Worm (Caenorhabditis elegans) whole organism, young adult: ENCODE data around the gene F28C6.8.

ENCODE experiments used
- B0019.2 ChIP-seq: fragments of 200-800 bp; sonication (Bioruptor generic); conservative IDR thresholded peaks from 2 replicates; pipeline ENCODE4 v1.3.6; 2022; ENCODE audit warnings: missing genetic modification reagents, missing genetic modification characterization, missing compliant biosample characterization
- B0035.1 ChIP-seq: sonication (generic microtip); optimal IDR thresholded peaks from 2 replicates; lab custom pipeline; 2016; ENCODE audit warnings: missing genetic modification characterization, mild to moderate bottlenecking, missing compliant biosample characterization, missing genotype, missing genetic modification reagents
- B0261.1 ChIP-seq: sonication (generic microtip); optimal IDR thresholded peaks from 2 replicates; lab custom pipeline; 2016; ENCODE audit warnings: mild to moderate bottlenecking, missing genetic modification characterization, moderate library complexity, missing compliant biosample characterization
- C17E4.6 ChIP-seq: fragments of 200-800 bp; sonication (Bioruptor generic); IDR thresholded peaks from 2 replicates; pipeline ENCODE4 v1.3.6; 2022; ENCODE audit warnings: missing genetic modification reagents, missing genetic modification characterization, missing compliant biosample characterization
- F33H1.4 ChIP-seq: fragments of 200-800 bp; sonication (Bioruptor generic); IDR thresholded peaks from 2 replicates; pipeline ENCODE4 v1.3.6; 2022; ENCODE audit warnings: missing genetic modification reagents, missing genetic modification characterization, missing compliant biosample characterization
- Y53F4B.3 ChIP-seq: fragments of 200-800 bp; sonication (Bioruptor generic); IDR thresholded peaks from 2 replicates; pipeline ENCODE4 v1.3.6; 2022; ENCODE audit warnings: missing genetic modification reagents, missing genetic modification characterization, missing compliant biosample characterization
- Y53G8AR.9 ChIP-seq: fragments of 200-800 bp; sonication (Bioruptor generic); conservative IDR thresholded peaks from 2 replicates; pipeline ENCODE4 v1.3.6; 2022; ENCODE audit warnings: missing genetic modification reagents, missing genetic modification characterization, missing compliant biosample characterization
- Y56A3A.18 ChIP-seq: fragments of 200-800 bp; sonication (Bioruptor generic); IDR thresholded peaks from 2 replicates; pipeline ENCODE4 v1.3.6; 2022; ENCODE audit warnings: missing genetic modification reagents, missing genetic modification characterization, missing compliant biosample characterization
- athp-1 ChIP-seq: sonication (generic microtip); optimal IDR thresholded peaks from 2 replicates; lab custom pipeline; 2017; ENCODE audit warnings: mild to moderate bottlenecking, missing genetic modification characterization, missing compliant biosample characterization
- attf-6 ChIP-seq: fragments of 200-800 bp; sonication (Bioruptor generic); IDR thresholded peaks from 2 replicates; pipeline ENCODE4 v1.3.6; 2022; ENCODE audit warnings: missing genetic modification reagents, missing genetic modification characterization, missing compliant biosample characterization
- cebp-1 ChIP-seq, 2 experiments: fragments of 200-800 bp in 1 of 2; sonication (Bioruptor generic) in 1 of 2; sonication (generic microtip) in 1 of 2; IDR thresholded peaks in 1 of 2; optimal IDR thresholded peaks in 1 of 2; 2 replicates each; pipeline versions ENCODE4 v1.3.6 to Lab custom; 2017 to 2022; ENCODE audit warnings: missing compliant biosample characterization in 2 of 2, missing genetic modification characterization in 2 of 2, mild to moderate bottlenecking in 1 of 2, missing genetic modification reagents in 1 of 2, moderate library complexity in 1 of 2
- ceh-40 ChIP-seq: fragments of 200-800 bp; sonication (Bioruptor generic); IDR thresholded peaks from 2 replicates; pipeline ENCODE4 v1.3.6; 2022; ENCODE audit warnings: missing genetic modification characterization, missing compliant biosample characterization
- dpff-1 ChIP-seq: sonication (generic microtip); optimal IDR thresholded peaks from 2 replicates; lab custom pipeline; 2017; ENCODE audit warnings: mild to moderate bottlenecking, missing genetic modification characterization, missing compliant biosample characterization
- efl-1 ChIP-seq: fragments of 150-350 bp; optimal IDR thresholded peaks from 2 replicates; lab custom pipeline; 2014; ENCODE audit warnings: missing biosample characterization, missing genetic modification reagents, missing genetic modification characterization
- egl-18 ChIP-seq: fragments of 200-800 bp; sonication (Bioruptor generic); IDR thresholded peaks from 2 replicates; pipeline ENCODE4 v1.3.6; 2022; ENCODE audit warnings: missing genetic modification reagents, missing genetic modification characterization, missing compliant biosample characterization
- fkh-3 ChIP-seq: sonication (generic microtip); optimal IDR thresholded peaks from 2 replicates; lab custom pipeline; 2016; ENCODE audit warnings: mild to moderate bottlenecking, missing genetic modification characterization, missing compliant biosample characterization
- gei-17 ChIP-seq: fragments of 200-800 bp; sonication (Bioruptor generic); optimal IDR thresholded peaks from 2 replicates; lab custom pipeline; 2018; ENCODE audit warnings: mild to moderate bottlenecking, missing genetic modification characterization, missing compliant biosample characterization
- hlh-12 ChIP-seq: sonication (generic microtip); optimal IDR thresholded peaks from 2 replicates; lab custom pipeline; 2016; ENCODE audit warnings: missing genetic modification characterization, missing compliant biosample characterization
- let-526 ChIP-seq: fragments of 200-800 bp; sonication (Bioruptor generic); IDR thresholded peaks from 2 replicates; pipeline ENCODE4 v1.3.6; 2022; ENCODE audit warnings: missing genetic modification reagents, missing genetic modification characterization, missing compliant biosample characterization
- lin-26 ChIP-seq: fragments of 200-800 bp; sonication (Bioruptor generic); IDR thresholded peaks from 2 replicates; pipeline ENCODE4 v1.3.6; 2022; ENCODE audit warnings: missing genetic modification reagents, missing genetic modification characterization, missing compliant biosample characterization
- lin-40 ChIP-seq: sonication (generic microtip); optimal IDR thresholded peaks from 2 replicates; lab custom pipeline; 2016; ENCODE audit warnings: missing genetic modification characterization, mild to moderate bottlenecking, missing compliant biosample characterization, missing genotype, missing genetic modification reagents
- lin-54 ChIP-seq: fragments of 200-800 bp; sonication (Bioruptor generic); optimal IDR thresholded peaks from 2 replicates; lab custom pipeline; 2018; ENCODE audit warnings: mild to moderate bottlenecking, missing genetic modification characterization, missing compliant biosample characterization
- madf-3 ChIP-seq: fragments of 200-800 bp; sonication (Bioruptor generic); IDR thresholded peaks from 2 replicates; pipeline ENCODE4 v1.3.6; 2022; ENCODE audit warnings: missing genetic modification reagents, missing genetic modification characterization, missing compliant biosample characterization
- madf-6 ChIP-seq: fragments of 200-800 bp; sonication (Bioruptor generic); IDR thresholded peaks from 2 replicates; pipeline ENCODE4 v1.3.6; 2022; ENCODE audit warnings: missing genetic modification reagents, missing genetic modification characterization, missing compliant biosample characterization
- mcd-1 ChIP-seq: fragments of 200-800 bp; sonication (Bioruptor generic); IDR thresholded peaks from 2 replicates; pipeline ENCODE4 v1.3.6; 2022; ENCODE audit warnings: missing genetic modification reagents, missing genetic modification characterization, missing compliant biosample characterization
- mes-4 ChIP-seq: sonication (generic microtip); optimal IDR thresholded peaks from 2 replicates; lab custom pipeline; 2016; ENCODE audit warnings: missing genotype, missing genetic modification characterization, missing compliant biosample characterization
- nfya-1 ChIP-seq: sonication (generic microtip); optimal IDR thresholded peaks from 2 replicates; lab custom pipeline; 2017; ENCODE audit warnings: antibody characterized with exemption, missing compliant biosample characterization, missing genetic modification characterization, borderline replicate concordance; ENCODE audit not compliant: insufficient read depth
- nfya-2 ChIP-seq: fragments of 200-800 bp; sonication (Bioruptor generic); IDR thresholded peaks from 2 replicates; pipeline ENCODE4 v1.3.6; 2022; ENCODE audit warnings: missing genetic modification reagents, missing genetic modification characterization, missing compliant biosample characterization
- nhr-120 ChIP-seq: fragments of 200-800 bp; sonication (Bioruptor generic); IDR thresholded peaks from 2 replicates; pipeline ENCODE4 v1.3.6; 2022; ENCODE audit warnings: missing genetic modification characterization, missing compliant biosample characterization
- nhr-27 ChIP-seq: fragments of 200-800 bp; sonication (Bioruptor generic); optimal IDR thresholded peaks from 2 replicates; lab custom pipeline; 2018; ENCODE audit warnings: mild to moderate bottlenecking, missing genetic modification characterization, moderate library complexity, missing compliant biosample characterization
- rcor-1 ChIP-seq: fragments of 200-800 bp; sonication (Bioruptor generic); IDR thresholded peaks from 2 replicates; pipeline ENCODE4 v1.3.6; 2022; ENCODE audit warnings: missing genetic modification reagents, missing genetic modification characterization, missing compliant biosample characterization
- rec-8 ChIP-seq, 2 experiments: sonication (generic microtip); optimal IDR thresholded peaks; 2 replicates each; lab custom pipeline; 2016; ENCODE audit warnings: mild to moderate bottlenecking in 2 of 2, missing genetic modification characterization in 2 of 2, missing genetic modification reagents in 2 of 2, missing genotype in 2 of 2, missing biosample characterization in 1 of 2, missing compliant biosample characterization in 1 of 2, moderate library complexity in 1 of 2
- snpc-1.1 ChIP-seq: sonication (generic microtip); optimal IDR thresholded peaks from 2 replicates; lab custom pipeline; 2017; ENCODE audit warnings: missing genetic modification characterization, mild to moderate bottlenecking, missing compliant biosample characterization, antibody characterized with exemption, moderate library complexity, missing genotype, missing genetic modification reagents; ENCODE audit not compliant: insufficient read depth
- snpc-1.3 ChIP-seq: sonication (generic microtip); optimal IDR thresholded peaks from 2 replicates; lab custom pipeline; 2017; ENCODE audit warnings: missing genetic modification characterization, mild to moderate bottlenecking, missing compliant biosample characterization, antibody characterized with exemption, moderate library complexity, missing genotype, missing genetic modification reagents; ENCODE audit not compliant: insufficient read depth
- snpc-4 ChIP-seq, 5 experiments: fragments of 150-350 bp in 1 of 5; sonication (generic microtip) in 4 of 5; optimal IDR thresholded peaks; 2 replicates each; lab custom pipeline; 2014 to 2018; ENCODE audit warnings: missing genetic modification characterization in 5 of 5, missing biosample characterization in 3 of 5, antibody characterized with exemption in 2 of 5, mild to moderate bottlenecking in 2 of 5, missing compliant biosample characterization in 2 of 5, missing genotype in 2 of 5, moderate library complexity in 2 of 5, missing genetic modification reagents in 1 of 5
- tbx-9 ChIP-seq: sonication (generic microtip); optimal IDR thresholded peaks from 2 replicates; lab custom pipeline; 2016; ENCODE audit warnings: borderline replicate concordance, missing genetic modification characterization, inconsistent platforms, missing compliant biosample characterization
- unc-62 ChIP-seq: fragments of 150-350 bp; optimal IDR thresholded peaks from 2 replicates; lab custom pipeline; 2014; ENCODE audit warnings: missing biosample characterization, missing genetic modification reagents, missing genetic modification characterization
- zfh-2 ChIP-seq: fragments of 200-800 bp; sonication (Bioruptor generic); conservative IDR thresholded peaks from 2 replicates; pipeline ENCODE4 v1.3.6; 2022; ENCODE audit warnings: missing genetic modification reagents, missing genetic modification characterization, missing compliant biosample characterization
- zim-3 ChIP-seq: sonication (generic microtip); optimal IDR thresholded peaks from 2 replicates; lab custom pipeline; 2017; ENCODE audit warnings: mild to moderate bottlenecking, missing genetic modification characterization, moderate library complexity, missing compliant biosample characterization
- ztf-18 ChIP-seq: sonication (generic microtip); optimal IDR thresholded peaks from 2 replicates; lab custom pipeline; 2016; ENCODE audit warnings: missing genotype, mild to moderate bottlenecking, missing genetic modification characterization, missing compliant biosample characterization
- ztf-25 ChIP-seq: fragments of 200-800 bp; sonication (Bioruptor generic); IDR thresholded peaks from 2 replicates; pipeline ENCODE4 v1.3.6; 2022; ENCODE audit warnings: missing genetic modification reagents, missing genetic modification characterization, missing compliant biosample characterization
- ztf-6 ChIP-seq: fragments of 200-800 bp; sonication (Bioruptor generic); IDR thresholded peaks from 2 replicates; pipeline ENCODE4 v1.3.6; 2022; ENCODE audit warnings: missing genetic modification reagents, missing genetic modification characterization, missing compliant biosample characterization

Gene F28C6.8

DNA sequence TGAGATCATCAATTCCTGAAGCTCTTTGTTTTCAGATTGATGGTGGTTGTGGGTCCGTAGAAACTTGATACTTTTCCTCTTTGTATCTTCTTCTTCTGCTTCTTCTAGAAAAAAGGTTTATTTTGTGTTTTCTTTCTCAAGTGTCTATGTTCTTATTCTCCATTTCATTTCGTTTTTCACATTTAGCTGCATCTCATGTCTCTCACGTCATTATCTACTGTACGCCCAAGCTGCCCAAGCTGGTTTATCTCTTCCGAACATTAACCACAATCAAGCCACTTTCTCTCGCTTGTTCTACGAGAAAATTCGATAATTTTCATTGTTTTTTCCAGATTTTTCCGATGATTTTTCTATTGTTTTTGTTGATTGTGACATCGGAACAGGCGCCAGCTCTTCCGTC, 7.4 kb upstream of the F28C6.8 start, which contains the start of gene F28C6.5:
Gene F28C6.5 (plus strand): TSS at position 301 of the 400 bp plus-strand sequence.
- TF ChIP-seq rec-8 (tag; optimal IDR thresholded peaks at IDR 0.05; lab: Kevin White, UChicago) (no peak), Y53F4B.3 (GFP tag; lab: Robert Waterston, UW) (no peak), ztf-18 (tag; lab: Kevin White, UChicago) (no peak), ceh-40 (GFP tag; lab: Robert Waterston, UW) (no peak), mes-4 (tag; lab: Kevin White, UChicago) (no peak), dpff-1 (no peak), let-526 (no peak), lin-40 (no peak), gei-17 (GFP tag; lab: Kevin White, UChicago) (no peak)
- TF ChIP-seq, all 124 proteins: peak for 0

- TF ChIP-seq lin-26 (GFP tag; lab: Robert Waterston, UW) (no peak), Y56A3A.18 (GFP tag; lab: Robert Waterston, UW) (no peak), B0261.1 (tag; lab: Kevin White, UChicago) (no peak), nhr-27 (tag; lab: Kevin White, UChicago) (no peak)
These were observed 6.5 kb upstream of the F28C6.8 start, which contains the start of gene pigg-1 for ce11 chrII:8600165-8600564. pigg-1 (minus strand) TSS chrII:8600265.

ce11 chrII:8602337-8602944, 4.2 kb upstream of the F28C6.8 start, which contains the start of the genes cpf-1 and rpl-26:
cpf-1 (minus strand) TSS chrII:8602440.
rpl-26 (plus strand) TSS chrII:8602785.
- TF ChIP-seq lin-54 (GFP tag; lab: Kevin White, UChicago) (peak; percentile 60), rcor-1 (GFP tag; lab: Robert Waterston, UW) (no peak), B0261.1 (tag; lab: Kevin White, UChicago) (no peak), hlh-12 (tag; lab: Kevin White, UChicago) (no peak), cebp-1 (GFP tag; IDR thresholded peaks at IDR 0.05; lab: Robert Waterston, UW) (no peak), cebp-1 (tag; optimal IDR thresholded peaks at IDR 0.05; lab: Kevin White, UChicago) (no peak), F33H1.4 (GFP tag; lab: Robert Waterston, UW) (peak; percentile 88), Y53G8AR.9 (GFP tag; lab: Robert Waterston, UW) (no peak), nhr-120 (GFP tag; lab: Robert Waterston, UW) (no peak), zim-3 (tag; lab: Kevin White, UChicago) (no peak), madf-6 (GFP tag; lab: Robert Waterston, UW) (peak; percentile 38; the same call in 1 of the 2 replicates), snpc-1.1 (tag; lab: Kevin White, UChicago) (peak; percentile 54), snpc-4 (GFP tag; optimal IDR thresholded peaks at IDR 0.05; lab: Kevin White, UChicago) (peak; percentile 71), snpc-4 (tag; optimal IDR thresholded peaks at IDR 0.05; lab: Kevin White, UChicago) (peak; percentile 55 to 80 (median 74)), B0019.2 (GFP tag; lab: Robert Waterston, UW) (no peak), unc-62 (GFP tag; lab: Kevin White, UChicago) (no peak), ztf-6 (GFP tag; lab: Robert Waterston, UW) (no peak), nfya-2 (GFP tag; lab: Robert Waterston, UW) (no peak), B0035.1 (tag; lab: Kevin White, UChicago) (no peak), nfya-1 (no peak), mes-4 (tag; lab: Kevin White, UChicago) (no peak), fkh-3 (tag; lab: Kevin White, UChicago) (no peak), attf-6 (no peak), ztf-25 (no peak), egl-18 (no peak), efl-1 (GFP tag; lab: Kevin White, UChicago) (peak; percentile 9), snpc-1.3 (peak; percentile 34), zfh-2 (GFP tag; lab: Robert Waterston, UW) (0 out of 2 replicates have a peak, but pooled peaks have one; percentile 8), athp-1 (tag; lab: Kevin White, UChicago) (no peak), C17E4.6 (GFP tag; lab: Robert Waterston, UW) (no peak), tbx-9 (tag; lab: Kevin White, UChicago) (no peak), madf-3 (no peak), mcd-1 (GFP tag; lab: Robert Waterston, UW) (peak; percentile 32; the same call in 1 of the 2 replicates), Y56A3A.18 (GFP tag; lab: Robert Waterston, UW) (no peak)
